Worm (Caenorhabditis elegans): ENCODE measurements around the gene T10H9.8.

DNA sequence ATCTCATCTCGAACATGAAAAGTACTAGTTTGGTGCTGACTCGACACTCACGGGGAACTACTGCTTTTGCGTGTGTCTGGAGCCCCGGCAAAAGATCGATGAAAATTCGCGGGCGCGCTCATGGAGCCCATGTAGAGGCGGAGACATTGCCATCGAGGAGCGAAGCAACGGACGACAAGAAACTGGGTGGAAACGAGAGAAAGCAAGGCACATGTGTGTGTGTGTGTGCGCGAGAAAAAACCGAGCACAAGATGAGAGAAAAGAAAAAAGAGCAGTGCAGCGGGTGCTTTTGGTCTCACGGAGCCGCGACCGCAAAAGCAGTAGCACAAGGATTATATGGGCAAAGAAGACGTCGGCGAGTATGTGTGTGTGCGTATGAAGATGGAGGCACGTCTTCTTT lies 6.6 kb downstream of the T10H9.8 start:
- TF ChIP-seq ceh-36 (tag; optimal IDR thresholded peaks at IDR 0.05) (no peak), ets-7 (tag; optimal IDR thresholded peaks at IDR 0.05) (no peak), ama-1 (optimal IDR thresholded peaks at IDR 0.05) (no peak), tbx-11 (GFP tag; IDR thresholded peaks at IDR 0.05) (no peak), aly-1 (tag; optimal IDR thresholded peaks at IDR 0.05) (peak; percentile 11), scrt-1 (GFP tag; IDR thresholded peaks at IDR 0.05) (no peak), tra-4 (tag; optimal IDR thresholded peaks at IDR 0.05) (no peak)
